Fruit fly (Drosophila melanogaster) whole organism, wandering third instar larva: Measurements from ENCODE around the gene Ir8a.

Source experiments
- Abd-B ChIP-seq: fragments of >200 bp; optimal IDR thresholded peaks from 2 replicates; lab custom pipeline; 2017; ENCODE audit warnings: missing biosample characterization, missing genetic modification characterization
- CG9705 ChIP-seq: fragments of 200-800 bp; sonication (Bioruptor generic); optimal IDR thresholded peaks from 2 replicates; lab custom pipeline; 2018; ENCODE audit warnings: missing biosample characterization, mild to moderate bottlenecking, missing genetic modification characterization
- CrebA ChIP-seq: fragments of 200-800 bp; sonication (Bioruptor generic); optimal IDR thresholded peaks from 2 replicates; lab custom pipeline; 2016; ENCODE audit warnings: missing biosample characterization, mild to moderate bottlenecking, missing genetic modification characterization, borderline replicate concordance
- Dfd ChIP-seq: fragments of >200 bp; optimal IDR thresholded peaks from 2 replicates; lab custom pipeline; 2017; ENCODE audit warnings: missing biosample characterization, missing genetic modification characterization
- GATAd ChIP-seq: sonication (Bioruptor generic); optimal IDR thresholded peaks from 2 replicates; lab custom pipeline; 2016; ENCODE audit warnings: missing biosample characterization, missing genetic modification characterization
- HLH106 ChIP-seq: fragments of 200-800 bp; optimal IDR thresholded peaks from 3 replicates; lab custom pipeline; 2019; ENCODE audit warnings: missing biosample characterization, mild to moderate bottlenecking, missing genetic modification characterization, moderate library complexity
- Hnf4 ChIP-seq: fragments of 200-800 bp; sonication (Bioruptor generic); optimal IDR thresholded peaks from 2 replicates; lab custom pipeline; 2016; ENCODE audit warnings: missing biosample characterization, mild to moderate bottlenecking, missing genetic modification characterization
- Hr78 ChIP-seq: fragments of >200 bp; optimal IDR thresholded peaks from 2 replicates; lab custom pipeline; 2017; ENCODE audit warnings: missing biosample characterization, missing genetic modification characterization
- Hr83 ChIP-seq: fragments of 200-300 bp; sonication (Bioruptor generic); optimal IDR thresholded peaks from 2 replicates; lab custom pipeline; 2016; ENCODE audit warnings: missing biosample characterization, mild to moderate bottlenecking, missing genetic modification characterization, moderate library complexity; ENCODE audit not compliant: poor library complexity, severe bottlenecking
- Jra ChIP-seq: sonication (Bioruptor generic); optimal IDR thresholded peaks from 2 replicates; lab custom pipeline; 2016; ENCODE audit warnings: missing biosample characterization, missing genetic modification characterization
- Mio ChIP-seq: sonication (Bioruptor generic); optimal IDR thresholded peaks from 2 replicates; lab custom pipeline; 2016; ENCODE audit warnings: missing biosample characterization, missing genetic modification characterization
- Myc ChIP-seq: fragments of >200 bp; optimal IDR thresholded peaks from 2 replicates; lab custom pipeline; 2017
- N ChIP-seq: fragments of >200 bp; optimal IDR thresholded peaks from 2 replicates; lab custom pipeline; 2018; ENCODE audit warnings: missing biosample characterization, missing external identifiers, missing genetic modification characterization
- OdsH ChIP-seq: fragments of 200-800 bp; sonication (Bioruptor generic); optimal IDR thresholded peaks from 2 replicates; lab custom pipeline; 2016; ENCODE audit warnings: missing biosample characterization, mild to moderate bottlenecking, missing genetic modification characterization
- Rel ChIP-seq, 2 experiments: fragments of 200-800 bp; sonication (Bioruptor generic) in 1 of 2; optimal IDR thresholded peaks; 2 replicates in 1 of 2; 3 replicates in 1 of 2; lab custom pipeline; 2016 to 2019; ENCODE audit warnings: mild to moderate bottlenecking in 2 of 2, missing biosample characterization in 2 of 2, missing genetic modification characterization in 2 of 2, moderate library complexity in 1 of 2
- Sp1 ChIP-seq: fragments of 200-800 bp; sonication (Bioruptor generic); optimal IDR thresholded peaks from 3 replicates; lab custom pipeline; 2019; ENCODE audit warnings: missing biosample characterization, mild to moderate bottlenecking, missing genetic modification characterization, moderate library complexity
- br ChIP-seq: fragments of 200-800 bp; sonication (Bioruptor generic); optimal IDR thresholded peaks from 2 replicates; lab custom pipeline; 2016; ENCODE audit warnings: missing biosample characterization, missing genetic modification characterization
- dl ChIP-seq, 2 experiments: fragments of 175-275, 200-275 bp in 1 of 2; fragments of 200-275 bp in 1 of 2; sonication (Bioruptor generic); optimal IDR thresholded peaks; lab custom pipeline; 2018; ENCODE audit warnings: mild to moderate bottlenecking in 2 of 2, missing biosample characterization in 2 of 2, missing genetic modification characterization in 2 of 2, moderate library complexity in 2 of 2; ENCODE audit not compliant: partially characterized antibody in 2 of 2, insufficient read depth in 1 of 2
- dmrt93B ChIP-seq: fragments of 200-800 bp; sonication (Bioruptor generic); optimal IDR thresholded peaks from 2 replicates; lab custom pipeline; 2018; ENCODE audit warnings: missing biosample characterization, mild to moderate bottlenecking, missing genetic modification characterization
- dsf ChIP-seq: sonication (Bioruptor generic); optimal IDR thresholded peaks from 2 replicates; lab custom pipeline; 2016; ENCODE audit warnings: missing biosample characterization, missing genetic modification characterization, borderline replicate concordance
- ey ChIP-seq: fragments of 200-800 bp; sonication (Bioruptor generic); optimal IDR thresholded peaks from 2 replicates; lab custom pipeline; 2016; ENCODE audit warnings: missing biosample characterization, missing genetic modification characterization
- foxo ChIP-seq, 2 experiments: fragments of 200-800 bp; sonication (Bioruptor generic); optimal IDR thresholded peaks; 2 replicates in 1 of 2; 3 replicates in 1 of 2; lab custom pipeline; 2016 to 2017; ENCODE audit warnings: missing biosample characterization in 2 of 2, missing genetic modification characterization in 2 of 2
- fru ChIP-seq: fragments of 200-800 bp; sonication (Bioruptor generic); optimal IDR thresholded peaks from 3 replicates; lab custom pipeline; 2016; ENCODE audit warnings: missing biosample characterization, mild to moderate bottlenecking, missing genetic modification characterization
- h ChIP-seq: fragments of 200-800 bp; sonication (Bioruptor generic); optimal IDR thresholded peaks from 3 replicates; lab custom pipeline; 2016; ENCODE audit warnings: missing biosample characterization, mild to moderate bottlenecking, missing genetic modification characterization
- jim ChIP-seq: fragments of 175-275, 200-325 bp; sonication (Bioruptor generic); optimal IDR thresholded peaks from 2 replicates; lab custom pipeline; 2016; ENCODE audit warnings: missing biosample characterization, mild to moderate bottlenecking, missing genetic modification characterization
- lola ChIP-seq: fragments of >200 bp; optimal IDR thresholded peaks from 2 replicates; lab custom pipeline; 2017; ENCODE audit warnings: missing biosample characterization, missing genetic modification characterization
- psq ChIP-seq: fragments of 200-800 bp; sonication (Bioruptor generic); optimal IDR thresholded peaks from 3 replicates; lab custom pipeline; 2017; ENCODE audit warnings: missing biosample characterization, mild to moderate bottlenecking, missing genetic modification characterization, moderate library complexity
- rgr ChIP-seq: fragments of 200-800 bp; sonication (Bioruptor generic); optimal IDR thresholded peaks from 3 replicates; lab custom pipeline; 2016; ENCODE audit warnings: missing biosample characterization, mild to moderate bottlenecking, missing genetic modification characterization
- sv ChIP-seq: fragments of 200-800 bp; sonication (Bioruptor generic); optimal IDR thresholded peaks from 3 replicates; lab custom pipeline; 2016; ENCODE audit warnings: missing biosample characterization, missing genetic modification characterization
- tai ChIP-seq: sonication (Bioruptor generic); optimal IDR thresholded peaks from 2 replicates; lab custom pipeline; 2016; ENCODE audit warnings: missing biosample characterization, missing genetic modification characterization
- usp ChIP-seq: fragments of >200 bp; optimal IDR thresholded peaks from 2 replicates; lab custom pipeline; 2017; ENCODE audit warnings: missing biosample characterization, missing genetic modification characterization
- woc ChIP-seq: sonication (Bioruptor generic); optimal IDR thresholded peaks from 2 replicates; lab custom pipeline; 2016; ENCODE audit warnings: missing biosample characterization, mild to moderate bottlenecking, missing genetic modification characterization

The Ir8a gene

dm6 chrX:9255021-9255420 lies 18.6 kb upstream of the Ir8a start:
- TF ChIP-seq Abd-B (GFP tag; lab: Kevin White, UChicago) (no peak), N (GFP tag; lab: Kevin White, UChicago) (no peak), psq (GFP tag; lab: Kevin White, UChicago) (no peak)

dm6 chrX:9252051-9252708 lies 15.8 kb upstream of the Ir8a start:
- TF ChIP-seq Dfd (GFP tag; lab: Kevin White, UChicago) (no peak), HLH106 (tag; lab: Kevin White, UChicago) (peak; percentile 5), woc (GFP tag; lab: Kevin White, UChicago) (peak; percentile 7), Mio (GFP tag; lab: Kevin White, UChicago) (no peak), Rel (GFP tag; optimal IDR thresholded peaks at IDR 0.05; lab: Kevin White, UChicago) (no peak), Rel (tag; optimal IDR thresholded peaks at IDR 0.05; lab: Kevin White, UChicago) (peak; percentile 6)

- TF ChIP-seq tai (no peak), Rel (GFP tag; optimal IDR thresholded peaks at IDR 0.05; lab: Kevin White, UChicago) (no peak), Rel (tag; optimal IDR thresholded peaks at IDR 0.05; lab: Kevin White, UChicago) (peak; percentile 39), Hr83 (GFP tag; lab: Kevin White, UChicago) (peak; percentile 24), usp (GFP tag; lab: Kevin White, UChicago) (no peak), psq (GFP tag; lab: Kevin White, UChicago) (peak; percentile 25), CrebA (GFP tag; lab: Kevin White, UChicago) (no peak), sv (GFP tag; lab: Kevin White, UChicago) (no peak), woc (GFP tag; lab: Kevin White, UChicago) (peak; percentile 62), Hnf4 (GFP tag; lab: Kevin White, UChicago) (peak; percentile 72), jim (GFP tag; lab: Kevin White, UChicago) (no peak), dl (GFP tag; optimal IDR thresholded peaks at IDR 0.05; lab: Kevin White, UChicago; ENCODE audit: insufficient read depth in 1 of 2, partially characterized antibody in 2 of 2) (no peak), fru (peak; percentile 53), Jra (GFP tag; lab: Kevin White, UChicago) (peak; percentile 50), rgr (peak; percentile 66), OdsH (GFP tag; lab: Kevin White, UChicago) (peak; percentile 49), ey (GFP tag; lab: Kevin White, UChicago) (peak; percentile 66), Sp1 (peak; percentile 56), foxo (GFP tag; optimal IDR thresholded peaks at IDR 0.05; lab: Kevin White, UChicago) (peak in 1 of 2 experiments; percentile 70), HLH106 (tag; lab: Kevin White, UChicago) (peak; percentile 61), GATAd (GFP tag; lab: Kevin White, UChicago) (no peak), CG9705 (GFP tag; lab: Kevin White, UChicago) (peak; percentile 43), h (peak; percentile 58), N (GFP tag; lab: Kevin White, UChicago) (no peak), br (GFP tag; lab: Kevin White, UChicago) (peak; percentile 55)
Measured at dm6 chrX:9251212-9251877, 15.0 kb upstream of the Ir8a start.

- TF ChIP-seq dsf (GFP tag; lab: Kevin White, UChicago): no peak
- peak; percentile 11 for TF ChIP-seq rgr
- TF ChIP-seq N (GFP tag; lab: Kevin White, UChicago): no peak
- TF ChIP-seq usp (GFP tag; lab: Kevin White, UChicago): no peak
- no peak for TF ChIP-seq jim (GFP tag; lab: Kevin White, UChicago)
- no peak for TF ChIP-seq Dfd (GFP tag; lab: Kevin White, UChicago)
- no peak for TF ChIP-seq Myc (lab: Kevin White, UChicago)
- TF ChIP-seq ey (GFP tag; lab: Kevin White, UChicago): no peak
- TF ChIP-seq dmrt93B: no peak
- no peak for TF ChIP-seq Hnf4 (GFP tag; lab: Kevin White, UChicago)
- TF ChIP-seq CG9705 (GFP tag; lab: Kevin White, UChicago): no peak
- TF ChIP-seq lola: no peak
- peak; percentile 14 for TF ChIP-seq Sp1
- no peak for TF ChIP-seq Rel (GFP tag; optimal IDR thresholded peaks at IDR 0.05; lab: Kevin White, UChicago)
- peak; percentile 100 for TF ChIP-seq Rel (tag; optimal IDR thresholded peaks at IDR 0.05; lab: Kevin White, UChicago)
- no peak for TF ChIP-seq Hr78 (GFP tag; lab: Kevin White, UChicago)
- TF ChIP-seq fru: peak; percentile 7
- no peak for TF ChIP-seq sv (GFP tag; lab: Kevin White, UChicago)
- TF ChIP-seq br (GFP tag; lab: Kevin White, UChicago): no peak
- TF ChIP-seq woc (GFP tag; lab: Kevin White, UChicago): peak; percentile 6
Measured at dm6 chrX:9250161-9250831, 13.9 kb upstream of the Ir8a start, which contains the start of gene CG17754. TSS of gene CG17754 (plus strand) at chrX:9250420.
